Fruit fly (Drosophila melanogaster) S2 (cell line): ENCODE measurements around the gene CG11842.

Experiments
- CG8478 ChIP-seq: fragments of >200 bp; optimal IDR thresholded peaks from 2 replicates; lab custom pipeline; 2018
- CTCF ChIP-seq, 2 experiments: fragments of >200 bp; optimal IDR thresholded peaks; 2 replicates each; lab custom pipeline; 2018

CG11842 gene

dm6 chr3R:29094152-29094551 lies 41.7 kb downstream of the CG11842 start:
- TF ChIP-seq CTCF (optimal IDR thresholded peaks at IDR 0.05; lab: Kevin White, UChicago) (no peak), CG8478 (lab: Kevin White, UChicago) (no peak)

- TF ChIP-seq CTCF (optimal IDR thresholded peaks at IDR 0.05; lab: Kevin White, UChicago), result no peak
- TF ChIP-seq CG8478 (lab: Kevin White, UChicago), result no peak
Observed at dm6 chr3R:29095525-29095924, 43.0 kb downstream of the CG11842 start.

dm6 chr3R:29096009-29096443 lies 43.5 kb downstream of the CG11842 start:
- no peak for TF ChIP-seq CG8478 (lab: Kevin White, UChicago)
- TF ChIP-seq CTCF (optimal IDR thresholded peaks at IDR 0.05; lab: Kevin White, UChicago), result no peak

dm6 chr3R:29098022-29098421 lies 45.5 kb downstream of the CG11842 start:
- TF ChIP-seq CG8478 (lab: Kevin White, UChicago) (no peak), CTCF (optimal IDR thresholded peaks at IDR 0.05; lab: Kevin White, UChicago) (no peak)

- TF ChIP-seq CTCF (optimal IDR thresholded peaks at IDR 0.05; lab: Kevin White, UChicago) (no peak), CG8478 (lab: Kevin White, UChicago) (no peak)
Observed at dm6 chr3R:29103227-29103626, 50.7 kb downstream of the CG11842 start.
